Fruit fly (Drosophila melanogaster): ENCODE results near the gene SA1.
A peak's percentile ranks its signal among the peaks of the same experiment; 100 is the strongest.

Gene SA1

dm6 chr2L:6948540-6948942 is 1.7 kb upstream of the SA1 start, which contains the start of gene ihog (continued):
- TF ChIP-seq CG1529 (GFP tag; optimal IDR thresholded peaks at IDR 0.05), result no peak
- no peak for TF ChIP-seq CG3838 (GFP tag; optimal IDR thresholded peaks at IDR 0.05)
- TF ChIP-seq jigr1 (GFP tag; IDR thresholded peaks at IDR 0.05), result no peak
- no peak for TF ChIP-seq Poxn (GFP tag; IDR thresholded peaks at IDR 0.05)
- peak; percentile 99 for TF ChIP-seq chinmo (GFP tag; IDR thresholded peaks at IDR 0.05; ENCODE audit: partially characterized antibody)
- TF ChIP-seq gt (GFP tag; IDR thresholded peaks at IDR 0.05), result no peak
- TF ChIP-seq CG10959 (GFP tag; IDR thresholded peaks at IDR 0.05), result no peak
- no peak for TF ChIP-seq lola (GFP tag; optimal IDR thresholded peaks at IDR 0.05)
- TF ChIP-seq tio (GFP tag; optimal IDR thresholded peaks at IDR 0.05), result no peak
- TF ChIP-seq pzg (GFP tag; optimal IDR thresholded peaks at IDR 0.05), result peak; percentile 49
- TF ChIP-seq pho (GFP tag; optimal IDR thresholded peaks at IDR 0.05), result no peak
- no peak for TF ChIP-seq Xrp1 (GFP tag; IDR thresholded peaks at IDR 0.05)
- TF ChIP-seq CrebB (tag; optimal IDR thresholded peaks at IDR 0.05), result peak; percentile 10
- peak; percentile 62 for TF ChIP-seq scrt (GFP tag; optimal IDR thresholded peaks at IDR 0.05)
- TF ChIP-seq CG14441 (GFP tag; IDR thresholded peaks at IDR 0.05), result no peak
- no peak for TF ChIP-seq CG31388 (GFP tag; optimal IDR thresholded peaks at IDR 0.05)
- TF ChIP-seq psq (GFP tag; optimal IDR thresholded peaks at IDR 0.05), result no peak
- peak; percentile 12 for TF ChIP-seq CG17829 (tag; optimal IDR thresholded peaks at IDR 0.05)
- TF ChIP-seq CG10147 (GFP tag; optimal IDR thresholded peaks at IDR 0.05), result no peak
- no peak for TF ChIP-seq Atf3 (GFP tag; optimal IDR thresholded peaks at IDR 0.05)
- no peak for TF ChIP-seq CG6813 (GFP tag; optimal IDR thresholded peaks at IDR 0.05)
- no peak for TF ChIP-seq Elba2 (GFP tag; optimal IDR thresholded peaks at IDR 0.05)
- no peak for TF ChIP-seq sima (GFP tag; optimal IDR thresholded peaks at IDR 0.05)
- no peak for TF ChIP-seq CG6272 (GFP tag; IDR thresholded peaks at IDR 0.05)
- TF ChIP-seq wor (GFP tag; IDR thresholded peaks at IDR 0.05), result no peak
- TF ChIP-seq prd (optimal IDR thresholded peaks at IDR 0.05), result no peak
- no peak for TF ChIP-seq prd (GFP tag; IDR thresholded peaks at IDR 0.05)
- no peak for TF ChIP-seq da (GFP tag; optimal IDR thresholded peaks at IDR 0.05)
- no peak for TF ChIP-seq corto (GFP tag; optimal IDR thresholded peaks at IDR 0.05)
- peak; percentile 16 for TF ChIP-seq CG14710 (tag; optimal IDR thresholded peaks at IDR 0.05)
- no peak for TF ChIP-seq CG13894 (tag; optimal IDR thresholded peaks at IDR 0.05)
- no peak for TF ChIP-seq oc (tag; optimal IDR thresholded peaks at IDR 0.05)
- TF ChIP-seq CG17361 (GFP tag; IDR thresholded peaks at IDR 0.05), result 0 out of 3 replicates have a peak, but pooled peaks have one; percentile 27
- no peak for TF ChIP-seq tx (GFP tag; optimal IDR thresholded peaks at IDR 0.05)
- TF ChIP-seq Lim3 (GFP tag; IDR thresholded peaks at IDR 0.05), result no peak
- TF ChIP-seq Lpt (GFP tag; optimal IDR thresholded peaks at IDR 0.05), result no peak
- TF ChIP-seq Abd-B (GFP tag; optimal IDR thresholded peaks at IDR 0.05), result no peak
- TF ChIP-seq cato (GFP tag; optimal IDR thresholded peaks at IDR 0.05; ENCODE audit: borderline replicate concordance), result no peak
- TF ChIP-seq TFAM (GFP tag; optimal IDR thresholded peaks at IDR 0.05), result no peak
- TF ChIP-seq Deaf1 (tag; optimal IDR thresholded peaks at IDR 0.05), result no peak
- TF ChIP-seq her (GFP tag; optimal IDR thresholded peaks at IDR 0.05), result no peak
- TF ChIP-seq CG15514 (GFP tag; optimal IDR thresholded peaks at IDR 0.05), result peak; percentile 100
- TF ChIP-seq B-H2 (GFP tag; optimal IDR thresholded peaks at IDR 0.05), result peak; percentile 22
- TF ChIP-seq vvl (GFP tag; IDR thresholded peaks at IDR 0.05), result peak; percentile 52
- no peak for TF ChIP-seq CG32767 (GFP tag; IDR thresholded peaks at IDR 0.05)
- TF ChIP-seq Mes4 (GFP tag; optimal IDR thresholded peaks at IDR 0.05), result no peak
- TF ChIP-seq Optix (GFP tag; IDR thresholded peaks at IDR 0.05), result no peak
- no peak for TF ChIP-seq CG32532 (GFP tag; IDR thresholded peaks at IDR 0.05)
- TF ChIP-seq CG7357 (GFP tag; IDR thresholded peaks at IDR 0.05), result no peak
- peak; percentile 7 for TF ChIP-seq CG6854 (GFP tag; optimal IDR thresholded peaks at IDR 0.05)
- peak; percentile 23 for TF ChIP-seq Dp (GFP tag; optimal IDR thresholded peaks at IDR 0.05)
- no peak for TF ChIP-seq CG8478 (optimal IDR thresholded peaks at IDR 0.05)
- no peak for TF ChIP-seq crol (GFP tag; IDR thresholded peaks at IDR 0.05)

Measured in whole organism, embryonic.